Worm (Caenorhabditis elegans): ENCODE data around the gene slc-25A32.

The slc-25A32 gene

DNA sequence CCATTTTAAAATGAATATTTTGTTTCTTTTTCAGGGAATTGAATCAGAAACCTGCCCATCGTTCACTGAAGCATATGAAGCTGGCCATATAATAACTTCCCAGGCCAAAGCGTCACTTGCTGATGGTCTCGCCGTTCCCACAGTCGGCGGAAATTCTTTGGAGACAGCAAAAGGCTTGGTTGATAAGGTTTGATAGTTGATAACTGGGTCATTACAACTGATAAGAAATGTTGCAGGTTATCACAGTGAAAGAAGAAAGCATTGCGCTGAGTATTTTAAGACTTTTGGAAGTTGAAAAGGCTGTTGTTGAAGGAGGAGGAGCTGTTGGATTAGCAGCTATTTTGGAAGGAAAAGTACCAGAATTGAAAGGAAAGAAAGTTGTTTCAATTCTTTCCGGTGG lies 9.5 kb upstream of the slc-25A32 start:
- no peak for TF ChIP-seq W03F9.2 (tag; optimal IDR thresholded peaks at IDR 0.05)
- TF ChIP-seq him-1 (tag; optimal IDR thresholded peaks at IDR 0.05), result no peak
- TF ChIP-seq dao-5 (tag; optimal IDR thresholded peaks at IDR 0.05), result no peak

DNA sequence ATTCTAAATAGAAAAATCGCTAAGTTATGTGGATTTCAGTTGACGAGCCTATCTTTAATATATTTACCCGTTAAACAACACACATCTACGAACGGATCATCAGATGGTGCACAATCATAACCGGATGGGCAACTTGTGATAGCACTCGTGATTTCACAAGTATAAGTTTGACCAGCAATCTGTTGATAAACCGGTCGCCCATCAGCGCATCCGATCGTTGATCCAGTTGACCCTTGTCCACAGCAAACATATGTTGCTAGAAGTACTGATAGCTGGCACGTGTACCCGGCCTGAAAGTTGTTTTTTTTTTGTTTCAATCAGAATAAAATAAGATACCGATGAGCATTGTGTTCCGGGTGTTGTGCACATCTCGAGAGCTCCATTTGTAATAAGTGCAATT lies 8.4 kb upstream of the slc-25A32 start:
- no peak for TF ChIP-seq him-1 (tag; optimal IDR thresholded peaks at IDR 0.05)
- TF ChIP-seq dao-5 (tag; optimal IDR thresholded peaks at IDR 0.05), result no peak
- no peak for TF ChIP-seq W03F9.2 (tag; optimal IDR thresholded peaks at IDR 0.05)

DNA sequence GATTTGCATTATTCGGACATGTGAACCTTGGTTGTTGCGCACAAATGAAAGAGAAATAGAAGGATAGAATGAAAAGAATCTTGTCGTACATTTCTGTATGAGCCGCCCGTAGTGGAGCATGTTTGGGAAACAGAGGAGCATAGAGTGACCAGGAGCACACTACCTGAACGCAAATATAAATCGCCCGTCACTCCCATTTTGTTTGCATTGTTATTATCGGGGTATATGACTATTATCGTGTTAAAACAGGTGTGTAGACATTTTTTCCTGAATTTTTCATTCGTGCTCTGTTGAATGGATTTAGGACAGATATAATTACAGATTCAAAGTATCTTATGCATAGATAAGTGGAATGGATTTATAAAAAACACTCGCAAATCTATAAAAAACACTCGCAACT lies 6.7 kb upstream of the slc-25A32 start, which contains the start of gene K01C8.2:
TSS of gene K01C8.2 (minus strand) at position 101 of the 400 bp plus-strand sequence.
- TF ChIP-seq W03F9.2 (tag; optimal IDR thresholded peaks at IDR 0.05) (no peak), dao-5 (tag; optimal IDR thresholded peaks at IDR 0.05) (no peak), him-1 (tag; optimal IDR thresholded peaks at IDR 0.05) (no peak)

DNA sequence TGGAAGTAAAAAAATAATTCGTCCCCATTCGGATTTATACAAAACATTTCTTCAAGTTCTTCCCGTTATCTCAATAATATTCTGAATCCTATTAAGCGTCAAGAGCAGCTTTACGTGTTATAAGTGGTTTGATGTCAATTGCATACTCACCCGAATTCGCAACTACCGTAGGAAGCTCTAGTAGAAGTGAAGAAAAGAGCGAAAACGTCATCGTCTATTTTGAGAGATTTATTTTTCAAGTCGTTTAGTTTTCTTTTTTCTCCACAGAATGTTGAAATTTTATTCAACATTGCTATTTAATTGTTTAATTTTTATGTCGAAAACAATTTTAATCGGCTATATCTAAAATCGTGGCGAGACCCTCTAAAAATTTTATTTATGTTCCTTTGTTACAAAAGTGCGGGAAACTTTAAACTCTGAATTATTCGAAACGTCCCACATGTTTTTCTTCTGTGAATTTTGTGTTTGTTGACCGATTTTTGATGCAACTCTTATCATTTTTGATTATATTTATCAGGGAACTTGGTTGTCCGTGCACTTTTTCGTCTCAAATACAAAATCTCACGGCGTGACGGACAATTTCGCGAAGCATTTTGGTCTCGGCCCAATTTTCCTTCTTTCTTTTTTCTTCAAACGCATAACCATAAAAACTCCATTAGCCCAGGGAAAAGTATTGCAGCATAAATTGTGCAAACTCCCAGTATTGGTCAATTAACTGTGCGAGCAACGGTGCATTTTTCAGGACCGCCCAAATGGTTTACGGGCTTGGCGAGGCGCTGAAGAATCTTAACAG lies 6.0 kb upstream of the slc-25A32 start, which contains the start of gene tdc-1:
TSS of gene tdc-1 (plus strand) at position 743 of the 793 bp plus-strand sequence.
- no peak for TF ChIP-seq dao-5 (tag; optimal IDR thresholded peaks at IDR 0.05)
- no peak for TF ChIP-seq him-1 (tag; optimal IDR thresholded peaks at IDR 0.05)
- no peak for TF ChIP-seq W03F9.2 (tag; optimal IDR thresholded peaks at IDR 0.05)

DNA sequence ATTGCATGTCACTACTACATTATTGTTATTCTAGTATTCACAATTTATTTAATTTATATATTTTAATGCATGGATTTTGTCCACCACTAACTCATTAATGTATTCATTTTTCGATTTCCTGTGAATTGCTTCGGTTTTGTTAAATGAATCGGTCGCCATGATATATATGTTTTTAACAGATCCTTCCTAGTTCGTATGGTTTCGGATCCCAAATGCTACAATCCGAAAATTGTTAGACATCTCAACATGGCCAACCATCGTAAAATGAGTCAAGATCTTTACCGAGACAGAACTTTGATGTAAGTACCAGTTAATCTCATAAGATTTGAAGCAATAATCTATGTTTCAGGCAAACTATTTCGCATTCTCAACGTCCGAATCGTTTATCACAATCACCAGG lies 3.0 kb upstream of the slc-25A32 start:
- TF ChIP-seq him-1 (tag; optimal IDR thresholded peaks at IDR 0.05) (no peak), W03F9.2 (tag; optimal IDR thresholded peaks at IDR 0.05) (no peak), dao-5 (tag; optimal IDR thresholded peaks at IDR 0.05) (no peak)

DNA sequence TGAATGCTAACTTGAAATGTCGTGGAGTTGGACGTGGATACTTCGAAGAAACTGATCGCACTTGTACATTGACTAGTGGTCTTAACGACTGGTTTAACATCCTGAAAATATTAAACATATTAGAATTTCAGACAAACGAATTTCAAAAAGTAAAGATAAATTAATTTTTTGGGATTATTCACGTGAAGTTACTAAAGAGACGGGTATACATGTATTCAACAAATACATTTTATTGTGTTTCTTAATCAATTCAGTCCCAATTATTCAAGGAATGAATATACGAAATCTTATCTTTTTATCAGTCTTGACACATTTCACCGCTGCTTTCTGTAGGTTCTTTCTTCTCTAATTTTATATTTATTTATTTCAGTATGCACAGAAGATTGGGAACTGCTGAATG lies 2.3 kb downstream of the slc-25A32 start, which contains the start of the genes mrpl-10 and clec-142:
TSS of gene mrpl-10 (minus strand) at position 101 of the 400 bp plus-strand sequence.
TSS of gene clec-142 (plus strand) at position 264 of the 400 bp plus-strand sequence.
- TF ChIP-seq dao-5 (tag; optimal IDR thresholded peaks at IDR 0.05) (no peak), W03F9.2 (tag; optimal IDR thresholded peaks at IDR 0.05) (no peak), him-1 (tag; optimal IDR thresholded peaks at IDR 0.05) (no peak)

DNA sequence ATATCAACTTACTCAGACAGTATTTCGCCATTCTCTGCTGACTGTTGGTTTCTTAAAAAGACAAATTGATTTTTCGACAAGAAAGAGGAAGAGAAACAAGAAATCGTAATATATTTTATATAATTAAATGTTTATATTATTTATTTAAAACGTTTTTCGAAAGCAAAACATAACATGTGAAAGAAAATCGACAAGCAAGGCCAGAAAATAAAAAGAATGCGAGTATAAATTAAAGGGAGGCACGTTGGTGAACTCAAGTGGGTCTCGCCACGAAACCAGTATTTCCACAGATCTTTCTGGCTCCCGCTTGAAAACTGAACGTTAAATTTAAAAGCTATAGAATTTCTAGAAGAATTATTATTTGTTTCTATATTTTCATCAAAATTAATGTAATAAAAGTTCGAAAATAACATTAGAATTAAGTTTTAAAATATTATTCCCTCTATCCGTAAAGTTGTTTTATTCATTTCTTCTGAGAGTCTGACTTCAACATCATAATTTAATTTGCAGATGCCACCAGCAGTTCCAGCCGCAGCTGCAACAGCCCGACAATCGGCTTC lies 7.1 kb downstream of the slc-25A32 start, which contains the start of the genes nst-1 and cct-4:
TSS of gene nst-1 (minus strand) at position 51 of the 560 bp plus-strand sequence.
TSS of gene cct-4 (plus strand) at position 510 of the 560 bp plus-strand sequence.
- TF ChIP-seq W03F9.2 (tag; optimal IDR thresholded peaks at IDR 0.05) (peak; percentile 61), him-1 (tag; optimal IDR thresholded peaks at IDR 0.05) (no peak), dao-5 (tag; optimal IDR thresholded peaks at IDR 0.05) (no peak)

DNA sequence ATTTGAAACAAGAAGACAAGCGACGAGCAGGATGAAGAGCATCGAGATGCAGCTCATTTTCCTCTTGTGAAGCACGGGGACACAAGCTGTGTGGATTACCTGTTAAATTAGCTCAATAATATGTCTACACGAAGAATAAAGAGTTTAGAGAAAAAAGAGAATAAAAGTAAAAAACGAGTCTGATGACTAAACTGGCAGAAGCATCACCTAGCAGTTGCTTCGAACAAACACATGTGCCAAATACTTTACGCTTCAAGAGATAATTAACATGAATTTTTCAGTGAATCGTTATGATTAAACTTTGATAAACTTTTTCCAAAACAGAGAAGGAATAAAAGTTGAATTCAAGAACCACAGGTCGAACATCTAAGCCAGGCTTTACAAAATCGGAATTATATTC lies 19.2 kb downstream of the slc-25A32 start, which contains the start of gene nlp-55:
TSS of gene nlp-55 (minus strand) at position 101 of the 400 bp plus-strand sequence.
- TF ChIP-seq dao-5 (tag; optimal IDR thresholded peaks at IDR 0.05) (no peak), him-1 (tag; optimal IDR thresholded peaks at IDR 0.05) (no peak), W03F9.2 (tag; optimal IDR thresholded peaks at IDR 0.05) (no peak)

DNA sequence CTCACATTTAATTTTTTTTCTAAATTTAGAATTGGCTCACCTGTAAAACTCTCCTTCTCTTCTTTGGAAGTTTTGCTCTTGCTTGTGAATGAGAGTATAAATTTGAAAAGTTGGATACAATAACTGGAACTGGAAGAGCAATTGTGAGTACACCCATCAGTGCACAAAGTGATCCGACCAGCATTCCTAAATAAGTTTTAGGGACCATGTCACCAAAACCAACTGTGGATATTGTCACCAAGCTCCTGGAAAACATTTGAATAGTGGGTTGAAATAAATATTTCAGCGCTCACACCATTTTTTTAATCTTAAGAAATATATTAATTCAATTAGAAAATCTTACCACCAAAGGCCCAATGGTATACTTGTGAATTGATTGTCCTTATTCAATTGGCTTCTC lies 32.2 kb downstream of the slc-25A32 start:
- no peak for TF ChIP-seq him-1 (tag; optimal IDR thresholded peaks at IDR 0.05)
- no peak for TF ChIP-seq dao-5 (tag; optimal IDR thresholded peaks at IDR 0.05)
- no peak for TF ChIP-seq W03F9.2 (tag; optimal IDR thresholded peaks at IDR 0.05)

DNA sequence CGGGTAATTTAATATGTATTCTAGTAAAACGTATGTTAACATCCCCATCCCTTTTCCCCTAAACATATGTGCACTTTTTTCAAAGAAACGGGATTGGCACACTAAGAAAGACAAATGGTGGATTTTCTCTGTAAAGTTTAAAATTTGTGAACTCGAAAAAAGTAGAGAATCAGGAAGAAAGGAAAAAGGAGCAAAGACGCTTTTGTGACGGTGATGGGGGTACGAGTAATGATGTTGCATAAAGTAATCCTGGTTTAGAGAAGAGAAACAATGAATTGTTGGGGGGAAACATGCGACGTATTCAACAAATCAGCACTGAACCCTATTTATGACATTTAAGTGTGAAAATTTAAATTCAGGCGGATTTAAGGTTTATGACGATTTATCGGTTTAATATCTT lies 35.4 kb downstream of the slc-25A32 start:
- TF ChIP-seq dao-5 (tag; optimal IDR thresholded peaks at IDR 0.05), result no peak
- no peak for TF ChIP-seq W03F9.2 (tag; optimal IDR thresholded peaks at IDR 0.05)
- TF ChIP-seq him-1 (tag; optimal IDR thresholded peaks at IDR 0.05), result no peak

DNA sequence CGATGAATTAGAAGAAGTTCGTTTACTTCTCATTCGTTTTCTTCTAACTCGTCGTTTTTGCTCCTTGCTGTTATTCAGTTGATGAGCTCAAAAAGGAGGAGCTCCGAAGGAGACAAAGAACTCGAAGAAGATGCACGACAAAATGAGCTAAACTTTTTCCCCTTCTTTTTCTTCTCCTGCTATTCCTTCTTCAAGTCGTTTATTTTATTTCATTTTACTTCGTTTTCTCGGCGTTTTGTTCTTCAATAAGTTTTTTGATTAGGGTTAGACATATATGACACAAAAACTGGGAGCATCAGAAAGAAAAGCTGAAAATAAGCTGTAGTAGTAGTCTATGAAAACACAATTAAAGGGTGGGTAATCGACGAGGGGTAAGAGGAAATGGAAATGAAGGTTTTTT lies 35.9 kb downstream of the slc-25A32 start:
- no peak for TF ChIP-seq W03F9.2 (tag; optimal IDR thresholded peaks at IDR 0.05)
- no peak for TF ChIP-seq dao-5 (tag; optimal IDR thresholded peaks at IDR 0.05)
- no peak for TF ChIP-seq him-1 (tag; optimal IDR thresholded peaks at IDR 0.05)

DNA sequence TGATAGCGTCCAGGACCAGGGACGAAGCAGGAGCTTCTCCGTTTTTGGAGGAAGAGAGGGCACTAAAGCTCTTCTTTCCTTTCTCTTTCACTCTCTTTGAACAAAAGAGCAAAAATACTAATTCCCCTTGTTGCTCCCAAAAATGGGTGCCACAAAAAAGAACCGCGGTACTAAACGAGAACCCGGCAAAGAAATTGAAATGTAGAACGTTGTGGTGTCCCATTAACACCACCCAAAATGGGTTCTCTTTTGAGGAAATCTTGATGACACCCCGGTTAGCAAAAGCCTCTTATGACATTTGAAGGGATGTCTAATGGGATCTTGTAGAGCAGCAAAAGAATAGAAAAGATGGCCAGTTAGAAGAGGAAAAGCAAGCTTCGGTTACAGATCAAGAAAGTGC lies 38.7 kb downstream of the slc-25A32 start:
- TF ChIP-seq him-1 (tag; optimal IDR thresholded peaks at IDR 0.05) (no peak), W03F9.2 (tag; optimal IDR thresholded peaks at IDR 0.05) (no peak), dao-5 (tag; optimal IDR thresholded peaks at IDR 0.05) (no peak)

DNA sequence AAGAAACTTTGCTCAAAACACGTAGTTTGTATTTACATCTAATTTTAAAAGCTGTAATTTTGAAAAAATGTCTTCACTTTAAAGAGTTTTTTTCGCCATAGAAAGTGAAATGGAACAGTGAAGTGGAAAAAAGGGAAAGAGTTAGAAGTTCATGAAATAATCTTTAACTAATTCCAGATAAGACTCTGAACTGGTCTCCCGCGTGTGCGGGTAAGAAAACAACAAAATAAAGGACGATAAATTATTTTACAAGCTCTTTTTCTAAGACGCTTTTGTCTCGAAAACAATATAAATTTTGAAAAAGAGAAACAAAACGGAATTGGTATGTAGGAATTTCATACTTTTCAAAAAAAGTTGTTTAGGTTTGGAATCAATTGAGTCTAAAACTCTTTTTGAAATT lies 40.6 kb downstream of the slc-25A32 start:
- TF ChIP-seq dao-5 (tag; optimal IDR thresholded peaks at IDR 0.05), result no peak
- TF ChIP-seq W03F9.2 (tag; optimal IDR thresholded peaks at IDR 0.05), result no peak
- no peak for TF ChIP-seq him-1 (tag; optimal IDR thresholded peaks at IDR 0.05)

DNA sequence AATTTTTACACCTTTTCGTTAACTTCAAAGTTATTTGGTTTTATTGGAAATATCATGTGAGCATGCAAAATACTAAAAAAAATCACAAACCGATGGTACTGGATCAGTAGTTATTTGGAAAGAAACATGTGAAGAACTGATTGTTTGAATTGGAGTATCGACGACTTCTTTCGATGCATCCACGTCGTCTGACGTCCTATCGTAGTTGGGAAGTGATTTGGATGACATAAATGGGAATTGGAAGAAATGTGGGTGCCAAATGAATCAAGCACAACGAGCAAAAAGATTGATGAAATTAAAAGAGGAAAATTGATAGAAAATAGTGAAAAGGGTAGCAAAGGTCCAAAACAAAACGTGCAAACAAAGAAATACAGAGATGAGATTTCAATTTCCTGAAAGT lies 45.1 kb downstream of the slc-25A32 start, which contains the start of gene shw-1:
TSS of gene shw-1 (minus strand) at position 228 of the 400 bp plus-strand sequence.
- TF ChIP-seq W03F9.2 (tag; optimal IDR thresholded peaks at IDR 0.05), result no peak
- no peak for TF ChIP-seq him-1 (tag; optimal IDR thresholded peaks at IDR 0.05)
- TF ChIP-seq dao-5 (tag; optimal IDR thresholded peaks at IDR 0.05), result no peak
